Worm (Caenorhabditis elegans) whole organism, midembryonic: ENCODE measurements around the gene ZK809.9.

Experiments
- T22C8.4 ChIP-seq: fragments of 200-800 bp; sonication (Bioruptor generic); IDR thresholded peaks from 2 replicates; pipeline ENCODE4 v1.3.6; 2022; ENCODE audit warnings: missing genetic modification characterization, missing compliant biosample characterization
- flt-1 ChIP-seq: fragments of 200-800 bp; sonication (Bioruptor generic); IDR thresholded peaks from 2 replicates; pipeline ENCODE4 v1.3.6; 2022; ENCODE audit warnings: missing genetic modification characterization, missing compliant biosample characterization
- klf-2 ChIP-seq: fragments of 200-800 bp; sonication (Bioruptor generic); conservative IDR thresholded peaks from 2 replicates; pipeline ENCODE4 v1.3.6; 2022; ENCODE audit warnings: missing genetic modification reagents, missing genetic modification characterization, missing compliant biosample characterization
- med-1 ChIP-seq: sonication (generic microtip); optimal IDR thresholded peaks from 2 replicates; lab custom pipeline; 2017; ENCODE audit warnings: missing genetic modification characterization, mild to moderate bottlenecking, missing compliant biosample characterization, antibody characterized with exemption, missing genetic modification reagents; ENCODE audit not compliant: insufficient read depth

DNA sequence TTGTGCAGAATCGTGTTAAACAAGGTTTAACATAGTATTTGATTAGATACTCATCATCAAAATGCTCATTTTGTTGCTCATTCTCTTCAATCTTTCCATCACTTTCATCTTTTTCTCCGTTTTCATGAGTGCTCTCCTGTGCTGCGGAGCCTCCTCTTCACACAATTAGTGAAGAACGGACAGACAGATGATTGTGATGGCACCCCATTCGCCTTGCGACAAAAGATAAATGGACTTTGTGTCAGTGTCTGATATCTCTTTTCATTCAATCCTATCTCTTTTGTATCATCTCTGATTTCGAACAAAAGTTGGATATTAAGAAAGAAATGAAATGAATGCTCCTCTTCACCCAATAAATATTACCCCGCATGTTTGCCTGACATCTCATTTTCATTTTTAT is 45.2 kb downstream of the ZK809.9 start:
- no peak for TF ChIP-seq T22C8.4
- no peak for TF ChIP-seq flt-1 (GFP tag; lab: Robert Waterston, UW)
- TF ChIP-seq med-1 (GFP tag; lab: Kevin White, UChicago), result no peak
- no peak for TF ChIP-seq klf-2
